Fruit fly (Drosophila melanogaster): ENCODE measurements around the gene HGTX.

HGTX gene

dm6 chr3L:14624425-14625309 lies 25.3 kb upstream of the HGTX start (continued):
- TF ChIP-seq CG11247 (GFP tag; IDR thresholded peaks at IDR 0.05) (no peak), cas (GFP tag; IDR thresholded peaks at IDR 0.05) (no peak), kni (GFP tag; optimal IDR thresholded peaks at IDR 0.05) (peak; percentile 61), Lim3 (GFP tag; IDR thresholded peaks at IDR 0.05) (no peak), gsb-n (tag; optimal IDR thresholded peaks at IDR 0.05) (no peak), btn (GFP tag; optimal IDR thresholded peaks at IDR 0.05) (no peak), CG15479 (GFP tag; optimal IDR thresholded peaks at IDR 0.05) (peak; percentile 33), tna (GFP tag; IDR thresholded peaks at IDR 0.05; ENCODE audit: partially characterized antibody) (no peak), so (GFP tag; IDR thresholded peaks at IDR 0.05) (no peak), jing (GFP tag; optimal IDR thresholded peaks at IDR 0.05) (no peak), Hey (tag; optimal IDR thresholded peaks at IDR 0.05) (no peak), CG15011 (GFP tag; optimal IDR thresholded peaks at IDR 0.05) (no peak), MTF-1 (GFP tag; optimal IDR thresholded peaks at IDR 0.05; ENCODE audit: borderline replicate concordance) (no peak), NK7.1 (GFP tag; optimal IDR thresholded peaks at IDR 0.05) (no peak), ap (GFP tag; IDR thresholded peaks at IDR 0.05) (no peak), dan (GFP tag; IDR thresholded peaks at IDR 0.05) (no peak), B-H2 (GFP tag; optimal IDR thresholded peaks at IDR 0.05) (peak; percentile 37), CG9727 (GFP tag; optimal IDR thresholded peaks at IDR 0.05) (no peak), wdn (GFP tag; IDR thresholded peaks at IDR 0.05) (no peak), CG8944 (GFP tag; optimal IDR thresholded peaks at IDR 0.05) (no peak), sr (GFP tag; IDR thresholded peaks at IDR 0.05) (no peak), sd (tag; optimal IDR thresholded peaks at IDR 0.05) (peak; percentile 74), phol (tag; optimal IDR thresholded peaks at IDR 0.05) (no peak), CkIIα-i1 (GFP tag; IDR thresholded peaks at IDR 0.05) (no peak), CG15269 (tag; optimal IDR thresholded peaks at IDR 0.05) (peak; percentile 34), gt (GFP tag; IDR thresholded peaks at IDR 0.05) (no peak), peb (GFP tag; IDR thresholded peaks at IDR 0.05) (no peak), dati (GFP tag; IDR thresholded peaks at IDR 0.05) (no peak), ewg (GFP tag; optimal IDR thresholded peaks at IDR 0.05) (no peak), CTCF (GFP tag; optimal IDR thresholded peaks at IDR 0.05) (no peak), CG10462 (GFP tag; optimal IDR thresholded peaks at IDR 0.05) (no peak), CG12236 (GFP tag; optimal IDR thresholded peaks at IDR 0.05) (no peak), fd64A (GFP tag; optimal IDR thresholded peaks at IDR 0.05) (no peak), CG12299 (tag; optimal IDR thresholded peaks at IDR 0.05) (no peak), trh (GFP tag; optimal IDR thresholded peaks at IDR 0.05) (no peak), Sry-β (GFP tag; optimal IDR thresholded peaks at IDR 0.05) (no peak), Deaf1 (tag; optimal IDR thresholded peaks at IDR 0.05) (peak; percentile 31), vvl (GFP tag; IDR thresholded peaks at IDR 0.05) (peak; percentile 71), chinmo (GFP tag; IDR thresholded peaks at IDR 0.05; ENCODE audit: partially characterized antibody) (peak; percentile 61; the same call in 2 of the 4 replicates), CG11560 (tag; IDR thresholded peaks at IDR 0.05) (no peak), HLH4C (GFP tag; IDR thresholded peaks at IDR 0.05; ENCODE audit: partially characterized antibody) (no peak), nom (GFP tag; optimal IDR thresholded peaks at IDR 0.05) (peak; percentile 65), CG6254 (GFP tag; optimal IDR thresholded peaks at IDR 0.05) (no peak), CG3995 (GFP tag; optimal IDR thresholded peaks at IDR 0.05) (no peak), Pdp1 (GFP tag; optimal IDR thresholded peaks at IDR 0.05) (peak in 1 of 2 experiments; percentile 39), CG12155 (GFP tag; optimal IDR thresholded peaks at IDR 0.05) (no peak), CG12071 (GFP tag; optimal IDR thresholded peaks at IDR 0.05) (no peak), onecut (GFP tag; IDR thresholded peaks at IDR 0.05) (no peak), Ets97D (GFP tag; optimal IDR thresholded peaks at IDR 0.05) (no peak), tin (GFP tag; optimal IDR thresholded peaks at IDR 0.05) (no peak)
